Fruit fly (Drosophila melanogaster) whole organism, prepupa: Measurements from ENCODE around the gene Usp5.

ENCODE experiments used
- CG4318 ChIP-seq: fragments of 200-800 bp; sonication (Bioruptor generic); optimal IDR thresholded peaks from 3 replicates; lab custom pipeline; 2017; ENCODE audit warnings: missing biosample characterization, mild to moderate bottlenecking, missing genetic modification characterization
- CG6854 ChIP-seq: fragments of 200-800 bp; sonication (Bioruptor generic); optimal IDR thresholded peaks from 2 replicates; lab custom pipeline; 2017; ENCODE audit warnings: missing biosample characterization, mild to moderate bottlenecking, missing genetic modification characterization
- Hr39 ChIP-seq: fragments of 200-800 bp; sonication (Bioruptor generic); optimal IDR thresholded peaks from 2 replicates; lab custom pipeline; 2016; ENCODE audit warnings: missing biosample characterization, missing genetic modification characterization
- Met ChIP-seq: fragments of 200-800 bp; sonication (Bioruptor generic); optimal IDR thresholded peaks from 3 replicates; lab custom pipeline; 2016; ENCODE audit warnings: missing biosample characterization, missing genetic modification characterization
- Smox ChIP-seq: fragments of 200-800 bp; sonication (Bioruptor generic); optimal IDR thresholded peaks from 3 replicates; lab custom pipeline; 2016; ENCODE audit warnings: missing biosample characterization, missing genetic modification characterization
- Sox15 ChIP-seq: fragments of 200-800 bp; sonication (Bioruptor generic); optimal IDR thresholded peaks from 3 replicates; lab custom pipeline; 2016; ENCODE audit warnings: missing biosample characterization, missing genetic modification characterization
- cyc ChIP-seq: fragments of 200-800 bp; sonication (Bioruptor generic); optimal IDR thresholded peaks from 3 replicates; lab custom pipeline; 2016; ENCODE audit warnings: missing biosample characterization, missing genetic modification characterization

- TF ChIP-seq Met (GFP tag; lab: Kevin White, UChicago), result no peak
- no peak for TF ChIP-seq Sox15 (GFP tag; lab: Kevin White, UChicago)
- peak; percentile 18 for TF ChIP-seq CG6854 (GFP tag; lab: Kevin White, UChicago)
- no peak for TF ChIP-seq Smox (GFP tag; lab: Kevin White, UChicago)
- no peak for TF ChIP-seq Hr39 (GFP tag; lab: Kevin White, UChicago)
- no peak for TF ChIP-seq CG4318 (GFP tag; lab: Kevin White, UChicago)
- no peak for TF ChIP-seq cyc
These were observed 14.1 kb downstream of the Usp5 start for dm6 chr3L:3134064-3134545.
